Worm (Caenorhabditis elegans) whole organism, young adult: ENCODE measurements around the gene dagl-2.

Source experiments
- C17E4.6 ChIP-seq: fragments of 200-800 bp; sonication (Bioruptor generic); IDR thresholded peaks from 2 replicates; pipeline ENCODE4 v1.3.6; 2022; ENCODE audit warnings: missing genetic modification reagents, missing genetic modification characterization, missing compliant biosample characterization
- efl-1 ChIP-seq: fragments of 150-350 bp; optimal IDR thresholded peaks from 2 replicates; lab custom pipeline; 2014; ENCODE audit warnings: missing biosample characterization, missing genetic modification reagents, missing genetic modification characterization
- ets-4 ChIP-seq: fragments of 200-800 bp; sonication (Bioruptor generic); optimal IDR thresholded peaks from 2 replicates; lab custom pipeline; 2018; ENCODE audit warnings: mild to moderate bottlenecking, missing genetic modification characterization, missing compliant biosample characterization
- fkh-3 ChIP-seq: sonication (generic microtip); optimal IDR thresholded peaks from 2 replicates; lab custom pipeline; 2016; ENCODE audit warnings: mild to moderate bottlenecking, missing genetic modification characterization, missing compliant biosample characterization
- lag-1 ChIP-seq: fragments of 200-800 bp; sonication (Bioruptor generic); IDR thresholded peaks from 2 replicates; pipeline ENCODE4 v1.3.6; 2022; ENCODE audit warnings: missing genetic modification reagents, missing genetic modification characterization, missing compliant biosample characterization
- nfya-1 ChIP-seq: sonication (generic microtip); optimal IDR thresholded peaks from 2 replicates; lab custom pipeline; 2017; ENCODE audit warnings: antibody characterized with exemption, missing compliant biosample characterization, missing genetic modification characterization, borderline replicate concordance; ENCODE audit not compliant: insufficient read depth
- nhr-80 ChIP-seq: sonication (generic microtip); optimal IDR thresholded peaks from 2 replicates; lab custom pipeline; 2016; ENCODE audit warnings: missing genetic modification characterization, missing compliant biosample characterization
- pha-4 ChIP-seq: fragments of 150-350 bp; sonication (generic microtip); optimal IDR thresholded peaks from 2 replicates; lab custom pipeline; 2014; ENCODE audit warnings: missing biosample characterization, missing genetic modification reagents, missing genetic modification characterization
- sdz-38 ChIP-seq: sonication (generic microtip); optimal IDR thresholded peaks from 2 replicates; lab custom pipeline; 2016; ENCODE audit warnings: missing genotype, missing genetic modification characterization, missing compliant biosample characterization
- sea-2 ChIP-seq: fragments of 200-800 bp; sonication (Bioruptor generic); IDR thresholded peaks from 2 replicates; pipeline ENCODE4 v1.3.6; 2022; ENCODE audit warnings: missing genetic modification characterization, missing compliant biosample characterization
- snpc-4 ChIP-seq, 5 experiments: fragments of 150-350 bp in 1 of 5; sonication (generic microtip) in 4 of 5; optimal IDR thresholded peaks; 2 replicates each; lab custom pipeline; 2014 to 2018; ENCODE audit warnings: missing genetic modification characterization in 5 of 5, missing biosample characterization in 3 of 5, antibody characterized with exemption in 2 of 5, mild to moderate bottlenecking in 2 of 5, missing compliant biosample characterization in 2 of 5, missing genotype in 2 of 5, moderate library complexity in 2 of 5, missing genetic modification reagents in 1 of 5

DNA sequence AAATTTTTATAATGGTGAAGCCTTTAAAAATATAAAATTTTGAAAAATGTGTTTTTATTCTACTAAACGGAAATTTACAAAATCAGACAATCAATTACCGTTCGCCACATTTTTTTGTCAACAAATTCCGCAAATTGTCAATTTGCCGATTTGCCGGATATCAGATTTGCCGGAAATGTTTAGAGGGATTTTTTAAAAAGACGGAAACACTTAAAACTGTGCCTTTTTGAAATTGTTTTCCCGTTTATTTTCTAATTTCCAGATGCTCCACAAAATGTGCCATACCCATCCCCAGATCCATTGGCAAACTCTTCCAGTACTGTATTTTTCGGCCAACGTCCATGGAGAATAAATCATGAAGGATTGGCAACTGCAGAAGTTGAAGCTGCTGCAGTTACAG lies 14.4 kb upstream of the dagl-2 start:
- TF ChIP-seq pha-4 (no peak), snpc-4 (GFP tag; optimal IDR thresholded peaks at IDR 0.05; lab: Kevin White, UChicago) (no peak), snpc-4 (tag; optimal IDR thresholded peaks at IDR 0.05; lab: Kevin White, UChicago) (no peak), ets-4 (no peak), sea-2 (GFP tag; lab: Robert Waterston, UW) (no peak), efl-1 (GFP tag; lab: Kevin White, UChicago) (no peak), nfya-1 (tag; lab: Kevin White, UChicago) (no peak), nhr-80 (tag; lab: Kevin White, UChicago) (no peak), C17E4.6 (GFP tag; lab: Robert Waterston, UW) (no peak), fkh-3 (tag; lab: Kevin White, UChicago) (no peak), sdz-38 (no peak), lag-1 (GFP tag; lab: Robert Waterston, UW) (no peak)
